Worm (Caenorhabditis elegans) whole organism, late embryonic: Measurements from ENCODE around the gene vha-12.

ENCODE experiments used
- F13H6.1 ChIP-seq: sonication (generic microtip); optimal IDR thresholded peaks from 2 replicates; lab custom pipeline; 2016; ENCODE audit warnings: missing genetic modification characterization, missing compliant biosample characterization
- Y22D7AL.16 ChIP-seq: sonication (generic microtip); optimal IDR thresholded peaks from 2 replicates; lab custom pipeline; 2016; ENCODE audit warnings: missing genetic modification characterization, missing compliant biosample characterization
- ahr-1 ChIP-seq: sonication (generic microtip); optimal IDR thresholded peaks from 2 replicates; lab custom pipeline; 2016; ENCODE audit warnings: missing genetic modification characterization, missing compliant biosample characterization
- ama-1 ChIP-seq: fragments of 150-350 bp; optimal IDR thresholded peaks from 2 replicates; lab custom pipeline; 2014
- ceh-24 ChIP-seq: sonication (generic microtip); optimal IDR thresholded peaks from 2 replicates; lab custom pipeline; 2016; ENCODE audit warnings: mild to moderate bottlenecking, missing genetic modification characterization, missing compliant biosample characterization
- dmd-4 ChIP-seq: sonication (generic microtip); optimal IDR thresholded peaks from 2 replicates; lab custom pipeline; 2016; ENCODE audit warnings: borderline replicate concordance, missing genetic modification characterization, missing compliant biosample characterization
- gmeb-2 ChIP-seq: sonication (generic microtip); optimal IDR thresholded peaks from 2 replicates; lab custom pipeline; 2016; ENCODE audit warnings: missing genetic modification characterization, inconsistent platforms, missing compliant biosample characterization
- mec-3 ChIP-seq: sonication (generic microtip); optimal IDR thresholded peaks from 2 replicates; lab custom pipeline; 2016; ENCODE audit warnings: borderline replicate concordance, missing genetic modification characterization, missing compliant biosample characterization
- nhr-11 ChIP-seq: fragments of 150-350 bp; optimal IDR thresholded peaks from 2 replicates; lab custom pipeline; 2014; ENCODE audit warnings: missing biosample characterization, missing genetic modification characterization
- syd-9 ChIP-seq: sonication (generic microtip); optimal IDR thresholded peaks from 2 replicates; lab custom pipeline; 2016; ENCODE audit warnings: mild to moderate bottlenecking, missing genetic modification characterization, moderate library complexity, missing compliant biosample characterization
- unc-3 ChIP-seq, 2 experiments: fragments of 200-800 bp in 1 of 2; sonication (Bioruptor generic) in 1 of 2; sonication (generic microtip) in 1 of 2; conservative IDR thresholded peaks in 1 of 2; optimal IDR thresholded peaks in 1 of 2; 2 replicates each; pipeline versions ENCODE4 v1.3.6 to Lab custom; 2016 to 2022; ENCODE audit warnings: missing compliant biosample characterization in 2 of 2, missing genetic modification characterization in 2 of 2, missing genetic modification reagents in 1 of 2

DNA sequence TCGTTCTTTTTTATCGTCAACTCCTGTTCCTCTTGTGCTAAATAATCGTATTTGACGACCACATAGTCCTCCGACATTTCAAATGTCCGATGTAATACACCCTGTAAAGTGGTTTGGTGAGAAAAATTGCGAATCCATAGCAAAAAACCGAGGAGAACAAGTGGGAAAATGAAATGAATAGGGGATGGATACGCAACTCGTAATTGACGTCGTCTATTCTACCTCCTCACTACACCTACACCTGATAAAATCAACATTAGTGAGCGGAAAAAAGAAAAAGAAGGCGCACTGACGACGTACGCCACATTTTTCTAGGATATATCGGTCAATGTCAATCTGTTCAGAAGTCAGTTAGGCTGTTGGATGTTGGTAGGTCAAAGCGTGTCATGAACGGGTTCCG, 37.6 kb upstream of the vha-12 start, which contains the start of gene nck-1:
- TF ChIP-seq ceh-24 (tag; lab: Kevin White, UChicago) (no peak), F13H6.1 (tag; lab: Kevin White, UChicago) (no peak), gmeb-2 (tag; lab: Kevin White, UChicago) (no peak), dmd-4 (tag; lab: Kevin White, UChicago) (no peak), nhr-11 (tag; lab: Kevin White, UChicago) (no peak), syd-9 (tag; lab: Kevin White, UChicago) (no peak), mec-3 (tag; lab: Kevin White, UChicago) (no peak), ama-1 (lab: Kevin White, UChicago) (no peak), Y22D7AL.16 (tag; lab: Kevin White, UChicago) (no peak), unc-3 (GFP tag; conservative IDR thresholded peaks at IDR 0.05; lab: Robert Waterston, UW) (no peak), unc-3 (tag; optimal IDR thresholded peaks at IDR 0.05; lab: Kevin White, UChicago) (no peak), ahr-1 (tag; lab: Kevin White, UChicago) (no peak)
